Worm (Caenorhabditis elegans) whole organism, L1 larva: ENCODE measurements around the gene ZK632.11.

Experiments used
- alr-1 ChIP-seq: fragments of 200-800 bp; sonication (Bioruptor generic); optimal IDR thresholded peaks from 2 replicates; lab custom pipeline; 2018; ENCODE audit warnings: borderline replicate concordance, mild to moderate bottlenecking, missing genetic modification characterization, missing compliant biosample characterization
- aly-2 ChIP-seq: fragments of 150-350 bp; optimal IDR thresholded peaks from 2 replicates; lab custom pipeline; 2014; ENCODE audit warnings: missing biosample characterization, missing genetic modification characterization
- ama-1 ChIP-seq: fragments of 150-350 bp; optimal IDR thresholded peaks from 2 replicates; lab custom pipeline; 2014
- ceh-82 ChIP-seq, 3 experiments: fragments of 150-350 bp in 1 of 3; sonication (generic microtip) in 2 of 3; optimal IDR thresholded peaks; 2 replicates each; lab custom pipeline; 2014 to 2017; ENCODE audit warnings: missing biosample characterization in 3 of 3, missing genetic modification characterization in 3 of 3
- ceh-90 ChIP-seq: sonication (generic microtip); optimal IDR thresholded peaks from 2 replicates; lab custom pipeline; 2016; ENCODE audit warnings: missing genetic modification characterization, missing compliant biosample characterization
- ces-1 ChIP-seq: fragments of 150-350 bp; optimal IDR thresholded peaks from 2 replicates; lab custom pipeline; 2014; ENCODE audit warnings: missing biosample characterization, missing genetic modification reagents, missing genetic modification characterization
- efl-1 ChIP-seq, 4 experiments: fragments of 150-350 bp; optimal IDR thresholded peaks in 3 of 4; peaks in 1 of 4; 1 replicate in 1 of 4; 2 replicates in 3 of 4; lab custom pipeline; 2014; ENCODE audit warnings: missing biosample characterization in 2 of 4, missing genetic modification characterization in 2 of 4, missing genetic modification reagents in 2 of 4
- elt-2 ChIP-seq: sonication (generic microtip); optimal IDR thresholded peaks from 2 replicates; lab custom pipeline; 2016; ENCODE audit warnings: missing genetic modification characterization, mild to moderate bottlenecking, inconsistent platforms, missing compliant biosample characterization, missing genetic modification reagents
- elt-3 ChIP-seq, 6 experiments: fragments of 150-350 bp in 1 of 6; sonication (generic microtip); optimal IDR thresholded peaks; 2 replicates each; lab custom pipeline; 2017 to 2018; ENCODE audit warnings: missing biosample characterization in 6 of 6, missing genetic modification characterization in 6 of 6, inconsistent platforms in 1 of 6
- fkh-10 ChIP-seq: sonication (generic microtip); optimal IDR thresholded peaks from 2 replicates; lab custom pipeline; 2017; ENCODE audit warnings: missing biosample characterization, missing genetic modification reagents, missing genetic modification characterization
- fkh-8 ChIP-seq: sonication (generic microtip); optimal IDR thresholded peaks from 2 replicates; lab custom pipeline; 2016; ENCODE audit warnings: mild to moderate bottlenecking, missing genetic modification characterization, missing compliant biosample characterization
- hlh-4 ChIP-seq: sonication (generic microtip); optimal IDR thresholded peaks from 2 replicates; lab custom pipeline; 2016; ENCODE audit warnings: mild to moderate bottlenecking, missing genetic modification characterization, missing compliant biosample characterization
- lin-35 ChIP-seq, 2 experiments: fragments of 150-350 bp; optimal IDR thresholded peaks; 2 replicates each; lab custom pipeline; 2014; ENCODE audit warnings: missing biosample characterization in 2 of 2, missing genetic modification characterization in 2 of 2, missing genetic modification reagents in 2 of 2
- lsy-2 ChIP-seq, 2 experiments: fragments of 150-350 bp; optimal IDR thresholded peaks; 2 replicates each; lab custom pipeline; 2014; ENCODE audit warnings: missing biosample characterization in 2 of 2, missing genetic modification characterization in 2 of 2
- mef-2 ChIP-seq: fragments of 150-350 bp; optimal IDR thresholded peaks from 2 replicates; lab custom pipeline; 2014; ENCODE audit warnings: missing biosample characterization, missing genetic modification characterization
- nhr-19 ChIP-seq: fragments of 200-800 bp; sonication (Bioruptor generic); conservative IDR thresholded peaks from 2 replicates; pipeline ENCODE4 v1.3.6; 2022; ENCODE audit warnings: missing genetic modification characterization, missing compliant biosample characterization
- nhr-20 ChIP-seq: sonication (generic microtip); optimal IDR thresholded peaks from 2 replicates; lab custom pipeline; 2016; ENCODE audit warnings: mild to moderate bottlenecking, missing genetic modification characterization, missing compliant biosample characterization
- nhr-237 ChIP-seq: fragments of 150-350 bp; optimal IDR thresholded peaks from 2 replicates; lab custom pipeline; 2014; ENCODE audit warnings: missing biosample characterization, missing genetic modification characterization
- nhr-47 ChIP-seq: sonication (generic microtip); optimal IDR thresholded peaks from 2 replicates; lab custom pipeline; 2016; ENCODE audit warnings: mild to moderate bottlenecking, missing genetic modification characterization, moderate library complexity, missing compliant biosample characterization
- nhr-71 ChIP-seq: sonication (generic microtip); optimal IDR thresholded peaks from 2 replicates; lab custom pipeline; 2016; ENCODE audit warnings: mild to moderate bottlenecking, missing genetic modification characterization, moderate library complexity, missing compliant biosample characterization
- nhr-76 ChIP-seq: sonication (generic microtip); optimal IDR thresholded peaks from 2 replicates; lab custom pipeline; 2017; ENCODE audit warnings: missing biosample characterization, missing genetic modification characterization
- nhr-77 ChIP-seq: fragments of 150-350 bp; optimal IDR thresholded peaks from 2 replicates; lab custom pipeline; 2014; ENCODE audit warnings: missing biosample characterization, missing genetic modification characterization
- nhr-84 ChIP-seq: sonication (generic microtip); optimal IDR thresholded peaks from 2 replicates; lab custom pipeline; 2017; ENCODE audit warnings: missing biosample characterization, missing genetic modification characterization
- nhr-85 ChIP-seq: sonication (generic microtip); peaks from one replicate; lab custom pipeline; 2016; ENCODE audit warnings: missing genetic modification characterization, inconsistent platforms, missing compliant biosample characterization
- nhr-90 ChIP-seq: sonication (generic microtip); optimal IDR thresholded peaks from 2 replicates; lab custom pipeline; 2016; ENCODE audit warnings: mild to moderate bottlenecking, missing genetic modification characterization, missing compliant biosample characterization; ENCODE audit not compliant: poor library complexity
- rnt-1 ChIP-seq: sonication (generic microtip); optimal IDR thresholded peaks from 2 replicates; lab custom pipeline; 2016; ENCODE audit warnings: mild to moderate bottlenecking, missing genetic modification characterization, moderate library complexity, missing compliant biosample characterization
- snpc-4 ChIP-seq: fragments of 150-350 bp; optimal IDR thresholded peaks from 2 replicates; lab custom pipeline; 2014; ENCODE audit warnings: missing biosample characterization, missing genetic modification characterization
- snu-23 ChIP-seq: sonication (generic microtip); optimal IDR thresholded peaks from 2 replicates; lab custom pipeline; 2016; ENCODE audit warnings: missing genetic modification characterization, missing compliant biosample characterization
- sox-4 ChIP-seq: sonication (generic microtip); optimal IDR thresholded peaks from 2 replicates; lab custom pipeline; 2016; ENCODE audit warnings: missing genetic modification characterization, missing compliant biosample characterization
- sup-37 ChIP-seq: fragments of 200-800 bp; sonication (Bioruptor generic); optimal IDR thresholded peaks from 2 replicates; lab custom pipeline; 2018; ENCODE audit warnings: mild to moderate bottlenecking, missing genetic modification characterization, missing compliant biosample characterization
- unc-86 ChIP-seq: sonication (generic microtip); optimal IDR thresholded peaks from 2 replicates; lab custom pipeline; 2016; ENCODE audit warnings: missing genetic modification characterization, missing compliant biosample characterization
- unc-98 ChIP-seq: fragments of 200-800 bp; sonication (Bioruptor generic); IDR thresholded peaks from 2 replicates; pipeline ENCODE4 v1.3.6; 2022; ENCODE audit warnings: missing genetic modification characterization, missing compliant biosample characterization
- ztf-11 ChIP-seq, 2 experiments: sonication (generic microtip); optimal IDR thresholded peaks; 2 replicates each; lab custom pipeline; 2016 to 2017; ENCODE audit warnings: missing genetic modification characterization in 2 of 2, missing biosample characterization in 1 of 2, missing compliant biosample characterization in 1 of 2
- ztf-4 ChIP-seq: fragments of 150-350 bp; optimal IDR thresholded peaks from 2 replicates; lab custom pipeline; 2014; ENCODE audit warnings: missing biosample characterization, missing genetic modification characterization

The ZK632.11 gene

DNA sequence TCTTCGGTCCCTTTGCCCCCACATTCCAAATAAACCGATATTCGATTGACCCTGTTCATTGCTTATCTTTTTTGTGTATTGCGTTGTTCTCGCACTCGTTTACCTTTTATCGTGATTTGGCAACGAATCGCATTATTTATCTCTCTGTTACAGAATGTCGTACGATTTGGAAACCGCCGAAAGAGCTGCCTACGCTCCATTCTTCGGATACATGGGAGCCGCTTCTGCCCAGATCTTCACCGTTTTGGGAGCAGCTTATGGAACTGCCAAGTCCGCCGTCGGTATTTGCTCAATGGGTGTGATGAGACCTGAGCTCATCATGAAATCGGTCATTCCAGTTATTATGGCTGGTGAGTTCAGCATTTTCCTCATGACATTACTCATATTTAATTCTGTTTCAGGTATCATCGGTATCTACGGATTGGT lies 45.7 kb upstream of the ZK632.11 start, which contains the start of gene vha-2 (continued):
- TF ChIP-seq nhr-90 (tag; lab: Kevin White, UChicago) (no peak), nhr-85 (tag; lab: Kevin White, UChicago) (peak; percentile 80), nhr-84 (tag; lab: Kevin White, UChicago) (no peak), nhr-237 (tag; lab: Kevin White, UChicago) (no peak), lsy-2 (tag; optimal IDR thresholded peaks at IDR 0.05; lab: Kevin White, UChicago) (no peak), mef-2 (no peak), fkh-10 (GFP tag; lab: Kevin White, UChicago) (no peak), nhr-20 (tag; lab: Kevin White, UChicago) (no peak), snpc-4 (no peak)

DNA sequence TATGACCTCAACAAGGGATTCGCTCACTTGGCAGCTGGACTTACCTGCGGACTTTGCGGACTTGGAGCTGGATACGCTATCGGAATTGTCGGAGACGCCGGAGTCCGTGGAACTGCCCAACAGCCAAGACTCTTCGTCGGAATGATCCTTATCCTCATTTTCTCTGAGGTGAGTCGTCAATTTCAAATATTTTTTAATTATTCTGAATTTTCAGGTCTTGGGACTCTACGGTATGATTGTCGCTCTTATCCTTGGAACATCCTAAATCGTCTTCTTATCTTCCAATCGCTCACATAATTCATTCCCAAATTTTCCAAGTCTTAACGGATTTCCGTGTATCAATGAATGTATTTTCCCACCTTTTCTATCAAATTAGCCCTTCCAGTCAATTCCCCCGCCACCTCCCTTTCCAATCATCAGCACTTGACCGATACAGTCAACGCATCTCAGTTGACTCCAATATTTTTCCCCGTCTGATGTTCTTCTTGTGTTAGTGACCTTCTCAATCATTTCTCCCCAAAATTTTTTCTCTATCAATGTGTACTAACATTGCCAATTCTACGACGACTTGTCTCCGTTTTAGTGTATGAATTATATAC lies 45.1 kb upstream of the ZK632.11 start, which contains the start of gene R10E11.6:
TSS of gene R10E11.6 (plus strand) at position 524 of the 599 bp plus-strand sequence.
- TF ChIP-seq efl-1 (optimal IDR thresholded peaks at IDR 0.05; lab: Kevin White, UChicago) (no peak), efl-1 (GFP tag; optimal IDR thresholded peaks at IDR 0.05 in 1 of 2; lab: Kevin White, UChicago) (peak in 1 of 2 experiments; percentile 93), fkh-8 (tag; lab: Kevin White, UChicago) (no peak)
- TF ChIP-seq, all 84 proteins: peak for 1

DNA sequence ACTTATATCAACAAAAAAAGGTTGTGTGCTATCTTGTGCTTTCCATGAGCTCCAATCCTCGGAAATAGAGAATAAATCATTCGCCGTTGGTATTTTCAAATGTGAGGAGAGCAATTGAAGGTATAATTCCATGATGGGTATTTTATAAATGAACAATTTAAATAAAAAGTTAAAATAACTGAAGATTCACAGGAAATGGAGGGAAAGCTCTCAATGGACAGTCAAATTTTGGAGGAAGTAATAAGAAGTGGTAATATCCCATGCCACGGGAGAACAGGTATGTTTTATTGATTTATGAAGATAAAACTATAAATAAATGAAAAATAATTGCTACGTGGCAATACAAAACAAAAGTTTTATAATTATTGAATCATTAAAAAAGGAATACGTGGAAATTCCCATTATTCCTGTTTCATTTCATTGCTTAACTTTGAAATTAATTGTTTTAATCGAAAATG lies 44.6 kb upstream of the ZK632.11 start:
- no peak for TF ChIP-seq hlh-4
- TF ChIP-seq ztf-4 (tag; lab: Kevin White, UChicago): peak; percentile 43
- no peak for TF ChIP-seq sup-37 (GFP tag; lab: Kevin White, UChicago)
- TF ChIP-seq nhr-19: peak; percentile 37
- TF ChIP-seq unc-86 (tag; lab: Kevin White, UChicago): no peak
- TF ChIP-seq ces-1 (GFP tag; lab: Kevin White, UChicago): no peak
- TF ChIP-seq nhr-90 (tag; lab: Kevin White, UChicago): peak; percentile 36
- TF ChIP-seq efl-1 (optimal IDR thresholded peaks at IDR 0.05; lab: Kevin White, UChicago): peak in 1 of 2 experiments; percentile 7
- TF ChIP-seq efl-1 (GFP tag; optimal IDR thresholded peaks at IDR 0.05 in 1 of 2; lab: Kevin White, UChicago): no peak
- TF ChIP-seq ama-1: peak; percentile 33
- TF ChIP-seq nhr-76 (tag; lab: Kevin White, UChicago): no peak
- peak; percentile 33 for TF ChIP-seq nhr-47 (tag; lab: Kevin White, UChicago)
- TF ChIP-seq snu-23: peak; percentile 9
- TF ChIP-seq ceh-82 (tag; optimal IDR thresholded peaks at IDR 0.05; lab: Kevin White, UChicago): no peak
- peak in 1 of 2 experiments; percentile 37 for TF ChIP-seq lsy-2 (tag; optimal IDR thresholded peaks at IDR 0.05; lab: Kevin White, UChicago)
- TF ChIP-seq sox-4 (tag; lab: Kevin White, UChicago): no peak
- peak; percentile 6 for TF ChIP-seq nhr-20 (tag; lab: Kevin White, UChicago)
- TF ChIP-seq ceh-90 (tag; lab: Kevin White, UChicago): no peak
- peak in 1 of 6 experiments; percentile 16 for TF ChIP-seq elt-3 (tag; optimal IDR thresholded peaks at IDR 0.05; lab: Kevin White, UChicago)
- peak; percentile 19 for TF ChIP-seq elt-2 (tag; lab: Kevin White, UChicago)
- TF ChIP-seq alr-1 (tag; lab: Kevin White, UChicago): no peak
- TF ChIP-seq rnt-1: no peak
- peak; percentile 51 for TF ChIP-seq aly-2
- no peak for TF ChIP-seq ztf-11 (tag; optimal IDR thresholded peaks at IDR 0.05; lab: Kevin White, UChicago)
- peak in 1 of 2 experiments; percentile 4 for TF ChIP-seq lin-35 (GFP tag; optimal IDR thresholded peaks at IDR 0.05; lab: Kevin White, UChicago)
- TF ChIP-seq nhr-71 (tag; lab: Kevin White, UChicago): peak; percentile 32
- TF ChIP-seq nhr-77: no peak
- peak; percentile 23 for TF ChIP-seq nhr-85 (tag; lab: Kevin White, UChicago)
- TF ChIP-seq unc-98 (GFP tag; lab: Robert Waterston, UW): no peak

DNA sequence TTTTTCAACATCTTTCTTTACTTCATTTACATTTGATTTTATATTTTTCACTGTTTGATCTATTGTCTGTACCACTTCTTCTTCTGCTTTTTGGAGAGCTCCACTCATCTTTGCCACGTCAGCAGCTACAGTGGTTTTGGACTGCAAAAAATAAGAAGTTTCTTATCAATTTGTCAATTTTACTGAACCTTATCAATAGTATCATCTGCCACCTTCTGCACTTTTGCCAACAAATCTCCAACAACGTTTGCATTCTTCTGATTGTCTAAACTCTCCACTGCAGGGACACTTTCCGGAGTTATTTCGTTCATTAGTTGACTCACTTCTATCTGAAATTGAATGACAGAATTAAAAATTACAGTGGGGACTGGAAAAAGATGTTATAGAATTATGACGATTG lies 40.9 kb upstream of the ZK632.11 start:
- TF ChIP-seq elt-2 (tag; lab: Kevin White, UChicago) (peak; percentile 56), ztf-11 (tag; optimal IDR thresholded peaks at IDR 0.05; lab: Kevin White, UChicago) (no peak), lin-35 (GFP tag; optimal IDR thresholded peaks at IDR 0.05; lab: Kevin White, UChicago) (peak in 1 of 2 experiments; percentile 15), lsy-2 (tag; optimal IDR thresholded peaks at IDR 0.05; lab: Kevin White, UChicago) (no peak), mef-2 (no peak)
